Worm (Caenorhabditis elegans): ENCODE data around the gene slc-25A29.

ce11 chrV:14640071-14640470, 17.9 kb downstream of the slc-25A29 start, which contains the start of gene F43D2.7:
- TF ChIP-seq med-1 (GFP tag; optimal IDR thresholded peaks at IDR 0.05; ENCODE audit: insufficient read depth): no peak
- no peak for TF ChIP-seq klf-2 (GFP tag; conservative IDR thresholded peaks at IDR 0.05)

Data from whole organism, midembryonic.